Fruit fly (Drosophila melanogaster) whole organism, embryonic: ENCODE results near the gene CG11164.

Experiments used
- Abd-B ChIP-seq: fragments of 200-800 bp; sonication (Bioruptor generic); optimal IDR thresholded peaks from 2 replicates; lab custom pipeline; 2018; ENCODE audit warnings: missing biosample characterization, mild to moderate bottlenecking, missing genetic modification characterization, moderate library complexity
- Atf3 ChIP-seq: fragments of 200-800 bp; sonication (Bioruptor generic); optimal IDR thresholded peaks from 3 replicates; lab custom pipeline; 2016; ENCODE audit warnings: missing biosample characterization, missing genetic modification characterization
- CG11695 ChIP-seq: fragments of 200-800 bp; sonication (Bioruptor generic); IDR thresholded peaks from 3 replicates; pipeline ENCODE4 v1.3.6; 2022; ENCODE audit warnings: missing biosample characterization, missing genetic modification characterization
- CG11723 ChIP-seq: fragments of 200-800 bp; sonication (Bioruptor generic); optimal IDR thresholded peaks from 2 replicates; lab custom pipeline; 2017; ENCODE audit warnings: missing biosample characterization, mild to moderate bottlenecking, missing genetic modification characterization
- CG13624 ChIP-seq: fragments of 200-800 bp; sonication (Bioruptor generic); optimal IDR thresholded peaks from 2 replicates; lab custom pipeline; 2016; ENCODE audit warnings: missing biosample characterization, missing genetic modification characterization
- CG14710 ChIP-seq: fragments of 200-800 bp; sonication (Bioruptor generic); optimal IDR thresholded peaks from 3 replicates; lab custom pipeline; 2019; ENCODE audit warnings: missing biosample characterization, mild to moderate bottlenecking, missing genetic modification characterization, moderate library complexity
- CG16863 ChIP-seq: fragments of 200-800 bp; sonication (Bioruptor generic); optimal IDR thresholded peaks from 3 replicates; lab custom pipeline; 2016; ENCODE audit warnings: missing biosample characterization, missing genetic modification characterization
- CG17612 ChIP-seq: fragments of 200-800 bp; sonication (Bioruptor generic); IDR thresholded peaks from 2 replicates; pipeline ENCODE4 v1.3.6; 2022; ENCODE audit warnings: missing biosample characterization, missing genetic modification characterization
- CG17829 ChIP-seq: fragments of 200-800 bp; optimal IDR thresholded peaks from 2 replicates; lab custom pipeline; 2019; ENCODE audit warnings: missing biosample characterization, mild to moderate bottlenecking, missing genetic modification characterization, moderate library complexity
- CG18764 ChIP-seq: fragments of 200-800 bp; sonication (Bioruptor generic); optimal IDR thresholded peaks from 3 replicates; lab custom pipeline; 2016; ENCODE audit warnings: missing biosample characterization, missing genetic modification characterization
- CG2116 ChIP-seq: fragments of 200-800 bp; sonication (Bioruptor generic); optimal IDR thresholded peaks from 3 replicates; lab custom pipeline; 2018; ENCODE audit warnings: missing biosample characterization, mild to moderate bottlenecking, missing genetic modification characterization
- CG2678 ChIP-seq: fragments of 200-800 bp; sonication (Bioruptor generic); optimal IDR thresholded peaks from 3 replicates; lab custom pipeline; 2019; ENCODE audit warnings: missing biosample characterization, mild to moderate bottlenecking, missing genetic modification characterization, moderate library complexity
- CG30020 ChIP-seq: fragments of 200-800 bp; optimal IDR thresholded peaks from 2 replicates; lab custom pipeline; 2019; ENCODE audit warnings: missing biosample characterization, mild to moderate bottlenecking, missing genetic modification characterization, moderate library complexity
- CG34376 ChIP-seq: fragments of 200-800 bp; sonication (Bioruptor generic); optimal IDR thresholded peaks from 2 replicates; lab custom pipeline; 2018; ENCODE audit warnings: missing biosample characterization, mild to moderate bottlenecking, missing genetic modification characterization
- CG3847 ChIP-seq: fragments of 200-800 bp; sonication (Bioruptor generic); IDR thresholded peaks from 2 replicates; pipeline ENCODE4 v1.3.6; 2022; ENCODE audit warnings: missing biosample characterization, missing genetic modification characterization
- CG42726 ChIP-seq: fragments of 200-800 bp; sonication (Bioruptor generic); IDR thresholded peaks from 2 replicates; pipeline ENCODE4 v1.3.6; 2022; ENCODE audit warnings: missing biosample characterization, missing genetic modification characterization; ENCODE audit not compliant: partially characterized antibody
- CG4730 ChIP-seq: fragments of 200-800 bp; sonication (Bioruptor generic); IDR thresholded peaks from 2 replicates; pipeline ENCODE4 v1.3.6; 2022; ENCODE audit warnings: missing biosample characterization, missing genetic modification characterization
- CG6854 ChIP-seq: fragments of 200-800 bp; sonication (Bioruptor generic); optimal IDR thresholded peaks from 3 replicates; lab custom pipeline; 2017; ENCODE audit warnings: missing biosample characterization, mild to moderate bottlenecking, missing genetic modification characterization
- CG7357 ChIP-seq: fragments of 200-800 bp; sonication (Bioruptor generic); IDR thresholded peaks from 3 replicates; pipeline ENCODE4 v1.3.6; 2022; ENCODE audit warnings: missing biosample characterization, missing genetic modification characterization
- CG7839 ChIP-seq: fragments of 200-800 bp; sonication (Bioruptor generic); optimal IDR thresholded peaks from 3 replicates; lab custom pipeline; 2018; ENCODE audit warnings: missing biosample characterization, mild to moderate bottlenecking, missing genetic modification characterization, moderate library complexity
- CG7987 ChIP-seq: fragments of 200-800 bp; sonication (Bioruptor generic); optimal IDR thresholded peaks from 2 replicates; lab custom pipeline; 2018; ENCODE audit warnings: missing biosample characterization, mild to moderate bottlenecking, missing genetic modification characterization, moderate library complexity
- CG9932 ChIP-seq: fragments of 200-800 bp; sonication (Bioruptor generic); IDR thresholded peaks from 2 replicates; pipeline ENCODE4 v1.3.6; 2022; ENCODE audit warnings: missing biosample characterization, missing genetic modification characterization
- CoRest ChIP-seq: fragments of 200-800 bp; sonication (Bioruptor generic); optimal IDR thresholded peaks from 3 replicates; lab custom pipeline; 2018; ENCODE audit warnings: missing biosample characterization, mild to moderate bottlenecking, missing genetic modification characterization, moderate library complexity
- Dbx ChIP-seq: fragments of 200-800 bp; sonication (Bioruptor generic); IDR thresholded peaks from 3 replicates; pipeline ENCODE4 v1.3.6; 2022; ENCODE audit warnings: missing biosample characterization, missing genetic modification characterization
- Elba2 ChIP-seq: fragments of 200-800 bp; sonication (Bioruptor generic); optimal IDR thresholded peaks from 3 replicates; lab custom pipeline; 2016; ENCODE audit warnings: missing biosample characterization, missing genetic modification characterization
- Fer3 ChIP-seq: fragments of 200-800 bp; sonication (Bioruptor generic); optimal IDR thresholded peaks from 2 replicates; lab custom pipeline; 2018; ENCODE audit warnings: missing biosample characterization, mild to moderate bottlenecking, missing genetic modification characterization, moderate library complexity
- Gsc ChIP-seq: fragments of 200-800 bp; sonication (Bioruptor generic); IDR thresholded peaks from 2 replicates; pipeline ENCODE4 v1.3.6; 2022; ENCODE audit warnings: missing biosample characterization, missing genetic modification characterization
- HHEX ChIP-seq: fragments of 200-800 bp; sonication (Bioruptor generic); optimal IDR thresholded peaks from 3 replicates; lab custom pipeline; 2017; ENCODE audit warnings: missing biosample characterization, mild to moderate bottlenecking, missing genetic modification characterization, missing genetic modification reagents
- HmgD ChIP-seq: fragments of 200-800 bp; sonication (Bioruptor generic); optimal IDR thresholded peaks from 3 replicates; lab custom pipeline; 2016; ENCODE audit warnings: missing biosample characterization, missing genetic modification characterization
- Lhr ChIP-seq: fragments of 200-800 bp; sonication (Bioruptor generic); optimal IDR thresholded peaks from 3 replicates; lab custom pipeline; 2017; ENCODE audit warnings: mild to moderate bottlenecking, missing biosample characterization, missing genetic modification reagents, missing genetic modification characterization
- Mad ChIP-seq: fragments of 200-800 bp; sonication (Bioruptor generic); optimal IDR thresholded peaks from 2 replicates; lab custom pipeline; 2016; ENCODE audit warnings: missing biosample characterization, missing genetic modification characterization
- Oli ChIP-seq: fragments of 200-800 bp; sonication (Bioruptor generic); optimal IDR thresholded peaks from 2 replicates; lab custom pipeline; 2018; ENCODE audit warnings: missing biosample characterization, mild to moderate bottlenecking, missing genetic modification characterization, moderate library complexity
- Pdp1 ChIP-seq, 2 experiments: fragments of 200-800 bp; sonication (Bioruptor generic); optimal IDR thresholded peaks; 3 replicates each; lab custom pipeline; 2016; ENCODE audit warnings: missing biosample characterization in 2 of 2, missing genetic modification characterization in 2 of 2, mild to moderate bottlenecking in 1 of 2, moderate library complexity in 1 of 2
- ato ChIP-seq: fragments of 200-800 bp; sonication (Bioruptor generic); IDR thresholded peaks from 2 replicates; pipeline ENCODE4 v1.3.6; 2022; ENCODE audit warnings: missing biosample characterization, missing genetic modification characterization; ENCODE audit not compliant: partially characterized antibody
- az2 ChIP-seq: fragments of 200-800 bp; sonication (Bioruptor generic); optimal IDR thresholded peaks from 3 replicates; lab custom pipeline; 2016; ENCODE audit warnings: missing biosample characterization, missing genetic modification characterization
- cas ChIP-seq: fragments of 200-800 bp; sonication (Bioruptor generic); IDR thresholded peaks from 2 replicates; pipeline ENCODE4 v1.3.6; 2022; ENCODE audit warnings: missing biosample characterization, missing genetic modification characterization
- chif ChIP-seq, 2 experiments: fragments of 200-800 bp; sonication (Bioruptor generic); optimal IDR thresholded peaks; 3 replicates each; lab custom pipeline; 2016; ENCODE audit warnings: missing biosample characterization in 2 of 2, missing genetic modification characterization in 2 of 2
- dysf ChIP-seq: fragments of 200-800 bp; sonication (Bioruptor generic); IDR thresholded peaks from 3 replicates; pipeline ENCODE4 v1.3.6; 2022; ENCODE audit warnings: missing biosample characterization, missing genetic modification characterization
- fd64A ChIP-seq: fragments of 200-800 bp; sonication (Bioruptor generic); optimal IDR thresholded peaks from 3 replicates; lab custom pipeline; 2018; ENCODE audit warnings: missing biosample characterization, mild to moderate bottlenecking, missing genetic modification characterization
- fd96Cb ChIP-seq: fragments of 200-800 bp; sonication (Bioruptor generic); optimal IDR thresholded peaks from 2 replicates; lab custom pipeline; 2018; ENCODE audit warnings: missing biosample characterization, mild to moderate bottlenecking, missing genetic modification characterization, moderate library complexity
- gce ChIP-seq: fragments of 200-800 bp; sonication (Bioruptor generic); IDR thresholded peaks from 3 replicates; pipeline ENCODE4 v1.3.6; 2022; ENCODE audit warnings: missing biosample characterization, missing genetic modification characterization
- hbn ChIP-seq: fragments of 200-800 bp; sonication (Bioruptor generic); IDR thresholded peaks from 2 replicates; pipeline ENCODE4 v1.3.6; 2022; ENCODE audit warnings: missing biosample characterization, missing genetic modification characterization; ENCODE audit not compliant: partially characterized antibody
- her ChIP-seq: fragments of 200-800 bp; sonication (Bioruptor generic); optimal IDR thresholded peaks from 2 replicates; lab custom pipeline; 2016; ENCODE audit warnings: missing biosample characterization, missing genetic modification characterization
- onecut ChIP-seq: fragments of 200-800 bp; sonication (Bioruptor generic); IDR thresholded peaks from 2 replicates; pipeline ENCODE4 v1.3.6; 2022; ENCODE audit warnings: missing biosample characterization, missing genetic modification characterization
- org-1 ChIP-seq: fragments of 200-800 bp; sonication (Bioruptor generic); optimal IDR thresholded peaks from 2 replicates; lab custom pipeline; 2017; ENCODE audit warnings: missing biosample characterization, missing genetic modification characterization
- run ChIP-seq: fragments of 200-800 bp; sonication (Bioruptor generic); optimal IDR thresholded peaks from 3 replicates; lab custom pipeline; 2018; ENCODE audit warnings: missing biosample characterization, mild to moderate bottlenecking, missing genetic modification characterization
- trem ChIP-seq: fragments of 200-800 bp; optimal IDR thresholded peaks from 3 replicates; lab custom pipeline; 2019; ENCODE audit warnings: missing biosample characterization, mild to moderate bottlenecking, missing genetic modification characterization, moderate library complexity
- tup ChIP-seq: fragments of 200-800 bp; sonication (Bioruptor generic); optimal IDR thresholded peaks from 2 replicates; lab custom pipeline; 2016; ENCODE audit warnings: missing biosample characterization, mild to moderate bottlenecking, missing genetic modification characterization, moderate library complexity
- wor ChIP-seq: fragments of 200-800 bp; sonication (Bioruptor generic); IDR thresholded peaks from 2 replicates; pipeline ENCODE4 v1.3.6; 2022; ENCODE audit warnings: missing biosample characterization, missing genetic modification characterization

The CG11164 gene

dm6 chrX:13641115-13641890 is 26.5 kb upstream of the CG11164 start (continued):
- TF ChIP-seq Elba2 (GFP tag; lab: Kevin White, UChicago) (peak; percentile 33), CG18764 (peak; percentile 87), run (tag; lab: Kevin White, UChicago) (peak; percentile 77), Abd-B (GFP tag; lab: Kevin White, UChicago) (peak; percentile 93), CG7839 (tag; lab: Kevin White, UChicago) (peak; percentile 95), hbn (GFP tag; lab: Robert Waterston, UW) (no peak), CG42726 (GFP tag; lab: Robert Waterston, UW) (no peak), CG30020 (tag; lab: Kevin White, UChicago) (peak; percentile 56), gce (GFP tag; lab: Robert Waterston, UW) (peak; percentile 81), Mad (peak; percentile 92), fd96Cb (tag; lab: Kevin White, UChicago) (peak; percentile 91), ato (GFP tag; lab: Robert Waterston, UW) (no peak), onecut (GFP tag; lab: Robert Waterston, UW) (peak; percentile 84), HmgD (peak; percentile 86), CG17829 (tag; lab: Kevin White, UChicago) (peak; percentile 84), Fer3 (tag; lab: Kevin White, UChicago) (peak; percentile 93), CG9932 (GFP tag; lab: Robert Waterston, UW) (peak; percentile 94), Dbx (GFP tag; lab: Robert Waterston, UW) (peak; percentile 95), CG34376 (GFP tag; lab: Kevin White, UChicago) (peak; percentile 32), CG3847 (GFP tag; lab: Robert Waterston, UW) (peak; percentile 94), fd64A (GFP tag; lab: Kevin White, UChicago) (peak; percentile 76), wor (peak; percentile 83), cas (GFP tag; lab: Robert Waterston, UW) (peak; percentile 87), Atf3 (GFP tag; lab: Kevin White, UChicago) (peak; percentile 89), CG6854 (peak; percentile 85), CoRest (tag; lab: Kevin White, UChicago) (peak; percentile 96), CG14710 (tag; lab: Kevin White, UChicago) (peak; percentile 82), CG4730 (GFP tag; lab: Robert Waterston, UW) (peak; percentile 90), Pdp1 (GFP tag; optimal IDR thresholded peaks at IDR 0.05; lab: Kevin White, UChicago) (peak; percentile 93 to 96), CG13624 (peak; percentile 97), CG17612 (peak; percentile 84), CG7987 (GFP tag; lab: Kevin White, UChicago) (peak; percentile 68), CG11695 (GFP tag; lab: Robert Waterston, UW) (peak; percentile 91), org-1 (GFP tag; lab: Kevin White, UChicago) (peak; percentile 89), CG7357 (peak; percentile 88), tup (GFP tag; lab: Kevin White, UChicago) (peak; percentile 92), CG2678 (peak; percentile 96), trem (tag; lab: Kevin White, UChicago) (peak; percentile 69), HHEX (peak; percentile 91), her (GFP tag; lab: Kevin White, UChicago) (peak; percentile 95), CG2116 (peak; percentile 69), CG11723 (GFP tag; lab: Kevin White, UChicago) (peak; percentile 86), CG16863 (GFP tag; lab: Kevin White, UChicago) (peak; percentile 95), dysf (GFP tag; lab: Robert Waterston, UW) (peak; percentile 95), Oli (tag; lab: Kevin White, UChicago) (peak; percentile 94), az2 (peak; percentile 94), Gsc (peak; percentile 76), Lhr (GFP tag; lab: Kevin White, UChicago) (peak; percentile 62), chif (GFP tag; optimal IDR thresholded peaks at IDR 0.05; lab: Kevin White, UChicago) (peak; percentile 95 to 96)
